Fruit fly (Drosophila melanogaster) whole organism, pupa: ENCODE results near the gene Cyp6d5.

ENCODE experiments used
- CG32121 ChIP-seq: fragments of 200-800 bp; sonication (Bioruptor generic); IDR thresholded peaks from 2 replicates; pipeline ENCODE4 v1.3.6; 2022; ENCODE audit warnings: missing biosample characterization, missing genetic modification characterization
- gl ChIP-seq: fragments of 200-800 bp; sonication (Bioruptor generic); optimal IDR thresholded peaks from 2 replicates; lab custom pipeline; 2018; ENCODE audit warnings: missing biosample characterization, mild to moderate bottlenecking, missing genetic modification characterization

DNA sequence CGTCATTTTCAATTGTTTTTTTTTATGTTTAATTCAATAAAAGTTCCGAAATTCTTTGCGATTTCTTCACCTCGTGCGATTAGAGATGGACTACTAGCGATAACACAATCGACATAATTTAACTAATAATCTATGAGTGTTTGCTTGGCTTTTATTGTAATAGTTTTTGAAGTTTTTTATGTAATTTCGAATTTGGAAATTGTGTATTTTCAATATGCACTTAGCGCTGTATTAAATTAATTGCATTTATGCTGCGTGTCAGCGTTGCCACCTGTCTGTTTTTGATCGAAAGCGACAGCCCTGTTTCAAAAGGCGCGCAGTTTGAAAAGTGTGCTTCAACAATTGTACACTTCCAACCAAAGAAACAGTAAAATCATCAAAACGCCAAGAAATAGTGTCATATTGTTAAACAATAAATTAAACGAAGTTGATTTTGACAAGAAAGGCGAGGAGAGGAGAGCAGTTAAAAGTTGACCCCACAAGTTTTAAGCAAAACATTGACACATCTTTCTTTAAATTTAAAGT, 7.0 kb downstream of the Cyp6d5 start, which contains the start of gene CG9922:
- TF ChIP-seq CG32121 (GFP tag; lab: Robert Waterston, UW) (no peak; the same call in 1 of the 2 replicates), gl (tag; lab: Kevin White, UChicago) (no peak)
